Worm (Caenorhabditis elegans) whole organism, early embryonic: Measurements from ENCODE around the gene C10A4.4.

Experiments used
- F13C5.2 ChIP-seq: sonication (generic microtip); optimal IDR thresholded peaks from 2 replicates; lab custom pipeline; 2017; ENCODE audit warnings: mild to moderate bottlenecking, missing genetic modification characterization, inconsistent platforms, missing compliant biosample characterization
- ama-1 ChIP-seq: fragments of 150-350 bp; optimal IDR thresholded peaks from 2 replicates; lab custom pipeline; 2014

- TF ChIP-seq F13C5.2 (tag; lab: Kevin White, UChicago) (no peak), ama-1 (lab: Kevin White, UChicago) (no peak)
Measured at ce11 chrX:7424813-7425212, 23.9 kb downstream of the C10A4.4 start, which contains the start of gene mnm-2.
